Fruit fly (Drosophila melanogaster) Kc167 (cell line): ENCODE data around the gene vnc.

Experiments
- Myc ChIP-seq: fragments of >200 bp; optimal IDR thresholded peaks from 2 replicates; lab custom pipeline; 2017; ENCODE audit warnings: missing external identifiers
- Sin3A ChIP-seq: fragments of >200 bp; optimal IDR thresholded peaks from 2 replicates; lab custom pipeline; 2018; ENCODE audit warnings: missing external identifiers
- h ChIP-seq: fragments of >200 bp; optimal IDR thresholded peaks from 3 replicates; lab custom pipeline; 2018; ENCODE audit warnings: missing external identifiers
- insv ChIP-seq: fragments of >200 bp; optimal IDR thresholded peaks from 3 replicates; lab custom pipeline; 2018; ENCODE audit warnings: missing external identifiers
- psq ChIP-seq: fragments of >200 bp; optimal IDR thresholded peaks from 2 replicates; lab custom pipeline; 2017; ENCODE audit warnings: missing external identifiers
- ttk ChIP-seq: sonication (Bioruptor generic); optimal IDR thresholded peaks from 2 replicates; lab custom pipeline; 2017; ENCODE audit warnings: missing external identifiers

vnc gene

dm6 chr3L:9972007-9972856 is at the start of gene vnc, which contains the start of the genes CG6674 and CG42455:
vnc (plus strand) TSS chr3L:9972312.
CG6674 (minus strand) TSS chr3L:9972054.
CG42455 (plus strand) TSS chr3L:9972312.
- TF ChIP-seq Myc (lab: Kevin White, UChicago) (no peak), Sin3A (lab: Kevin White, UChicago) (no peak), insv (no peak), h (lab: Kevin White, UChicago) (no peak), psq (lab: Kevin White, UChicago) (no peak), ttk (lab: Kevin White, UChicago) (no peak)

dm6 chr3L:9927169-9927568 is 44.9 kb upstream of the vnc start:
- no peak for TF ChIP-seq insv

DNA sequence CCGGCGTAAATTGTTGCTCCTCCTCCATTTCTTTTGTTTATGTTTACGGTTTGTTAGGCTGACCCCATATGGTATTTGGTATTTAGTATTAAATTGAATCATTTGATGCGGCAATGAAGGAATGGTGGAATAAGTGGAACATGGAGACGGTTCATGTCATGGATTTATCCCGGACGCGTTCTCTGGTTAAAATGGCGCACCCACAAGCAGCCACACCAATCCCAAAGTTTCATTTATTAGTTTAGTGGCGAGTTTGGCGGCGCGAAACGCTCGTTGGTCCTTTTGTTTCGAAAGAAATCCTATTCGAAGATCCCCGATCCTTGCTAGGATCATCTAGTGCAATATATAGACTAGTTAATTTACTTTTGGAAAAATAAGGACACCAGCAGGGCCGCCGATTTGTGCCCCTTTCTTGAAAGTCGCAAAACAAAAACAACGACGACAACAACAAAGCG is 3.8 kb upstream of the vnc start, which contains the start of the genes CG6685 and Dronc:
Gene CG6685 (minus strand): TSS at position 51 of the 455 bp plus-strand sequence.
Gene Dronc (plus strand): TSS at position 213 of the 455 bp plus-strand sequence.
- TF ChIP-seq Sin3A (lab: Kevin White, UChicago) = no peak
- no peak for TF ChIP-seq Myc (lab: Kevin White, UChicago)
- no peak for TF ChIP-seq insv
- no peak for TF ChIP-seq psq (lab: Kevin White, UChicago)
- TF ChIP-seq h (lab: Kevin White, UChicago) = no peak
- no peak for TF ChIP-seq ttk (lab: Kevin White, UChicago)

DNA sequence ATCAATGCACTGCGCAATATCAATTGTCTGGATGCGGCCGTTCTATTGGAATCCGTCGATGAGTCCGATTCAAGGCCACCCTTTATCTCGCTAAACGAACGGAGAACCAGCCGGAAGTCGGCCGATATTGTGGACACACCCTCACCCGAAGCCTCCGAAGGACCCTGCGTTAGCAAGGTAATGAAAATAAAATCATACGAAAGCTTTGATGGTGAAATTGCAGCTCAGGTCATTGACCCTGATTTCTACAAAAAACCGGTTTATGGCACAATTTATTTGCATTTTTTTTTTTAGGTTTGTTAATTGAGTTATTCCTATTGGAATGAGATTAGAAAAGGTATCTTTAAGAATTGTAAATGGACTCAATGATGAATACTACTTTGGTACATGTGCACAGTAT is 3.0 kb upstream of the vnc start:
- TF ChIP-seq insv (no peak), ttk (lab: Kevin White, UChicago) (no peak), Myc (lab: Kevin White, UChicago) (no peak), psq (lab: Kevin White, UChicago) (no peak), Sin3A (lab: Kevin White, UChicago) (no peak), h (lab: Kevin White, UChicago) (no peak)

dm6 chr3L:9974172-9974896 is 2.2 kb downstream of the vnc start, which contains the start of gene dpr6:
dpr6 (plus strand) TSS chr3L:9974651.
- no peak for TF ChIP-seq Myc (lab: Kevin White, UChicago)
- no peak for TF ChIP-seq insv
- TF ChIP-seq Sin3A (lab: Kevin White, UChicago) = no peak
- TF ChIP-seq h (lab: Kevin White, UChicago) = no peak
- TF ChIP-seq psq (lab: Kevin White, UChicago) = no peak
- TF ChIP-seq ttk (lab: Kevin White, UChicago) = no peak
